Worm (Caenorhabditis elegans): Measurements from ENCODE around the gene cpg-8.

Gene cpg-8

DNA sequence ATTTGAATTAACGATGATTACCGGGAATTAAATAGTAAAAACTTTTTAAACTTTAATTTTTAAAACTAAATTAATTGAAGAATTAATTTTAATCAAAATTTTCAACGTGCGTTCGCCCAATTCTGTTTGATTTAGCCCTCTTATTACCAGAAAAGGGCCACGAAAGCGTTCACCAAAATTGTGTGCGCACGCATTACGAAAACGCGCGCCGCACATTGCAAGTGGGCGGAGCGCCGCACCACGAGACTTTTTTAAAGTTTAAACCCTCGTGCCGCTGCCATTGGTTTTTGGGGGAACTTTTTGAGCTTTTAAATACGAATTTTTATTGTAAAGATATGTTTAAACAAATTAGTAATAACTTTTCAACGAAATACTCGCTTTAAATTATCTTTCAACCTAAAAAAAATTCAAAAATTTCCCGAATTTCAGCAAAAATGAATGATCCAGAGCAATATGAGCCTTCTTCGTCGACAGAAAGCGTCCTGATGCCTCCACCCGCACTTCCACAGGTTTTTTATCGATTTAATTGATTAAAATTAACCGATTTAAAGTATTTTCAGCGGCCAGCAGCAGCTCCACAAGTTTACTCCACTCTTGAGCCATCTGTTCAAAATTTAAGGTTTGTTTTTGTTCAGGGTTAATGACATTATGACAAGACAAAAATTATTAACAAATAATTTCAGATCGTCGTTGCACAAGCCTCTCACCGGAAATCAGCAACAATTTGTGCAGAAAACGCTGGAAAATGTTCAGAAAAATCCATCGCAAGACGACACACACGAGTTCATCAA, 5.4 kb downstream of the cpg-8 start, which contains the start of gene taf-10:
Gene taf-10, plus strand, starts transcription at position 424 of the 791 bp plus-strand sequence.
- TF ChIP-seq hmg-1.1 (GFP tag; IDR thresholded peaks at IDR 0.05) (peak; percentile 68; the same call in 1 of the 2 replicates), dmd-6 (GFP tag; IDR thresholded peaks at IDR 0.05) (peak; percentile 24; the same call in 1 of the 2 replicates), nhr-111 (GFP tag; optimal IDR thresholded peaks at IDR 0.05) (no peak), mes-2 (tag; optimal IDR thresholded peaks at IDR 0.05; ENCODE audit: poor library complexity, severe bottlenecking) (peak; percentile 81), ceh-28 (tag; optimal IDR thresholded peaks at IDR 0.05) (no peak), hlh-30 (tag; optimal IDR thresholded peaks at IDR 0.05; ENCODE audit: insufficient read depth) (peak; percentile 98), lin-38 (GFP tag; IDR thresholded peaks at IDR 0.05) (peak; percentile 44), lim-7 (GFP tag; IDR thresholded peaks at IDR 0.05) (no peak), mep-1 (tag; optimal IDR thresholded peaks at IDR 0.05) (peak; percentile 40), unc-130 (GFP tag; optimal IDR thresholded peaks at IDR 0.05) (no peak), rbr-2 (tag; optimal IDR thresholded peaks at IDR 0.05) (peak; percentile 37), mxl-3 (GFP tag; optimal IDR thresholded peaks at IDR 0.05) (peak; percentile 25), hlh-11 (tag; optimal IDR thresholded peaks at IDR 0.05) (peak; percentile 41), dpl-1 (GFP tag; optimal IDR thresholded peaks at IDR 0.05) (peak; percentile 36), pha-4 (GFP tag; IDR thresholded peaks at IDR 0.05) (peak; percentile 11; the same call in 1 of the 2 replicates), pha-4 (tag; optimal IDR thresholded peaks at IDR 0.05) (no peak), nhr-6 (tag; optimal IDR thresholded peaks at IDR 0.05) (peak; percentile 33), duxl-1 (tag; optimal IDR thresholded peaks at IDR 0.05; ENCODE audit: poor library complexity) (peak; percentile 2), lsy-2 (tag; optimal IDR thresholded peaks at IDR 0.05) (peak in 1 of 2 experiments; percentile 60), mdl-1 (tag; optimal IDR thresholded peaks at IDR 0.05) (peak; percentile 75 to 88), F37D6.2 (tag; optimal IDR thresholded peaks at IDR 0.05) (no peak)

- TF ChIP-seq fkh-10 (GFP tag; optimal IDR thresholded peaks at IDR 0.05) (no peak), unc-62 (GFP tag; optimal IDR thresholded peaks at IDR 0.05 in 1 of 2) (peak in 1 of 2 experiments; percentile 7), unc-62 (tag; optimal IDR thresholded peaks at IDR 0.05) (no peak), duxl-1 (tag; optimal IDR thresholded peaks at IDR 0.05; ENCODE audit: poor library complexity) (no peak)
These were observed 8.1 kb downstream of the cpg-8 start for ce11 chrV:4684137-4684536.

DNA sequence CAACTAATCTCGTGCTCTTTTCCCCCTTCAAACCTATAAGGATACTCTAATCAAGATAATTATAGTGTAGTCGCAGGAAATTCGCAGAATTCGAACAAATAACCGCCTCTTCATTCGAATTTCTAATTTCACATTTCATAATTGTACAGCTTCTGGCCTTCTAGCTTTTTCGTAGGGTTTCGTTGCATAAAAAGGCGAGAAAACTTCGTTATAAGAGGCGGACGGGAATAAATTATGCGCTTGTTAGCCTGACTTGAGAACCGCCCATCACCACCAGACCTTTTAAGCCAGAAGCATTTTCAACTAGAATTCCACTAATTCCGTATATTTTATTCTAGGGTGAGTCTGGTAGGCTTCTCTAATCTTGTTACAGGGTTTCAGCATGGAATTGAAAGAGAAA, 10.6 kb downstream of the cpg-8 start, which contains the start of gene K03B4.4:
Gene K03B4.4, plus strand, starts transcription at position 301 of the 400 bp plus-strand sequence.
- no peak for TF ChIP-seq Y48G9A.11 (GFP tag; IDR thresholded peaks at IDR 0.05)
- TF ChIP-seq R02D3.7 (tag; optimal IDR thresholded peaks at IDR 0.05), result no peak
- no peak for TF ChIP-seq aha-1 (tag)
- TF ChIP-seq F26F4.8 (GFP tag; conservative IDR thresholded peaks at IDR 0.05), result no peak

DNA sequence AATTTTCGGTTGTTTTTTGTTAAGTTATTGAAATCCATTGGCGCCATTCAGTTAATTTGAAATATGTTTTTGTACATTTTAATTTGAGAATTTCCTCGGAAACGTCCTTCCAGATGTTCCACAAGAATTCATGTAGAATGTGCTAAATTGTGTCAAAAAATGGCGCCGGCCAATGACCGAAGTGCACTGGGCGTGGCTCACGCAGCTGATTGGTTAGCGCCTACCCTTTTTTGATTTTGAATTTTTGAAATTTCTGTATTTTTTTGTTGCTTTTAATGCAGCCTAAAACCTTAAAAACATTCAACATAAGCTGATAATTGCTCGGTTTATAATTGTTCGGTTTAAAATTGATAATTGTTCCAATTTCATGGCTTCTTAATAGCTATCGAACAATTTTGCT, 15.4 kb downstream of the cpg-8 start:
- TF ChIP-seq daf-12 (tag; optimal IDR thresholded peaks at IDR 0.05) (no peak), unc-39 (tag; optimal IDR thresholded peaks at IDR 0.05) (no peak), gei-8 (GFP tag; optimal IDR thresholded peaks at IDR 0.05) (no peak), aha-1 (tag) (no peak), ztf-11 (tag; optimal IDR thresholded peaks at IDR 0.05) (no peak), nhr-76 (tag; optimal IDR thresholded peaks at IDR 0.05) (no peak), mdl-1 (tag; optimal IDR thresholded peaks at IDR 0.05) (no peak), daf-19 (GFP tag; conservative IDR thresholded peaks at IDR 0.05) (no peak), vab-7 (GFP tag; IDR thresholded peaks at IDR 0.05) (no peak), Y105C5A.15 (GFP tag; IDR thresholded peaks at IDR 0.05) (no peak), dpl-1 (GFP tag; optimal IDR thresholded peaks at IDR 0.05) (no peak), unc-130 (GFP tag; optimal IDR thresholded peaks at IDR 0.05) (no peak), F44E2.7 (GFP tag; IDR thresholded peaks at IDR 0.05) (no peak), set-16 (GFP tag; IDR thresholded peaks at IDR 0.05) (no peak)

Data from whole organism, L4 larva.